Fruit fly (Drosophila melanogaster) whole organism, embryonic: ENCODE results near the gene HP1c.

Experiments
- ATbp ChIP-seq: fragments of 200-800 bp; sonication (Bioruptor generic); optimal IDR thresholded peaks from 2 replicates; lab custom pipeline; 2017; ENCODE audit warnings: missing biosample characterization, mild to moderate bottlenecking, missing genetic modification characterization, missing genetic modification reagents
- Aef1 ChIP-seq: fragments of 200-800 bp; sonication (Bioruptor generic); IDR thresholded peaks from 3 replicates; pipeline ENCODE4 v1.3.6; 2022; ENCODE audit warnings: missing biosample characterization, missing genetic modification characterization
- Antp ChIP-seq: fragments of 200-800 bp; sonication (Bioruptor generic); optimal IDR thresholded peaks from 3 replicates; lab custom pipeline; 2016; ENCODE audit warnings: missing biosample characterization, missing genetic modification characterization
- CG1024 ChIP-seq: fragments of 200-800 bp; sonication (Bioruptor generic); IDR thresholded peaks from 2 replicates; pipeline ENCODE4 v1.3.6; 2022; ENCODE audit warnings: missing biosample characterization, missing genetic modification characterization
- CG10267 ChIP-seq: fragments of 200-800 bp; sonication (Bioruptor generic); optimal IDR thresholded peaks from 2 replicates; lab custom pipeline; 2018; ENCODE audit warnings: missing biosample characterization, mild to moderate bottlenecking, missing genetic modification characterization, moderate library complexity
- CG10366 ChIP-seq: fragments of 200-800 bp; sonication (Bioruptor generic); IDR thresholded peaks from 2 replicates; pipeline ENCODE4 v1.3.6; 2022; ENCODE audit warnings: missing biosample characterization, missing genetic modification characterization
- CG10431 ChIP-seq: fragments of 200-800 bp; sonication (Bioruptor generic); optimal IDR thresholded peaks from 3 replicates; lab custom pipeline; 2018; ENCODE audit warnings: missing biosample characterization, mild to moderate bottlenecking, missing genetic modification characterization
- CG14860 ChIP-seq: fragments of 200-800 bp; sonication (Bioruptor generic); IDR thresholded peaks from 3 replicates; pipeline ENCODE4 v1.3.6; 2022; ENCODE audit warnings: missing biosample characterization, missing genetic modification characterization; ENCODE audit not compliant: partially characterized antibody
- CG15269 ChIP-seq: fragments of 200-800 bp; sonication (Bioruptor generic); optimal IDR thresholded peaks from 2 replicates; lab custom pipeline; 2018; ENCODE audit warnings: missing biosample characterization, mild to moderate bottlenecking, missing genetic modification characterization, moderate library complexity
- CG15601 ChIP-seq: fragments of 200-800 bp; sonication (Bioruptor generic); optimal IDR thresholded peaks from 3 replicates; lab custom pipeline; 2019; ENCODE audit warnings: missing biosample characterization, mild to moderate bottlenecking, missing genetic modification characterization, moderate library complexity
- CG1792 ChIP-seq: fragments of 200-800 bp; sonication (Bioruptor generic); optimal IDR thresholded peaks from 2 replicates; lab custom pipeline; 2016; ENCODE audit warnings: missing biosample characterization, missing genetic modification characterization
- CG31365 ChIP-seq: fragments of 200-800 bp; sonication (Bioruptor generic); optimal IDR thresholded peaks from 2 replicates; lab custom pipeline; 2018; ENCODE audit warnings: missing biosample characterization, mild to moderate bottlenecking, missing genetic modification characterization
- CG32532 ChIP-seq: fragments of 200-800 bp; sonication (Bioruptor generic); IDR thresholded peaks from 2 replicates; pipeline ENCODE4 v1.3.6; 2022; ENCODE audit warnings: missing biosample characterization, missing genetic modification characterization
- CG42726 ChIP-seq: fragments of 200-800 bp; sonication (Bioruptor generic); IDR thresholded peaks from 2 replicates; pipeline ENCODE4 v1.3.6; 2022; ENCODE audit warnings: missing biosample characterization, missing genetic modification characterization; ENCODE audit not compliant: partially characterized antibody
- CG4282 ChIP-seq: fragments of 200-800 bp; sonication (Bioruptor generic); optimal IDR thresholded peaks from 2 replicates; lab custom pipeline; 2016; ENCODE audit warnings: missing biosample characterization, missing genetic modification characterization
- CG4360 ChIP-seq: fragments of 200-800 bp; sonication (Bioruptor generic); IDR thresholded peaks from 2 replicates; pipeline ENCODE4 v1.3.6; 2022; ENCODE audit warnings: missing biosample characterization, missing genetic modification characterization
- CG5245 ChIP-seq: fragments of 200-800 bp; sonication (Bioruptor generic); optimal IDR thresholded peaks from 3 replicates; lab custom pipeline; 2016; ENCODE audit warnings: missing biosample characterization, missing genetic modification characterization
- CG6765 ChIP-seq: fragments of 200-800 bp; sonication (Bioruptor generic); optimal IDR thresholded peaks from 3 replicates; lab custom pipeline; 2017; ENCODE audit warnings: missing biosample characterization, mild to moderate bottlenecking, missing genetic modification characterization
- CG7987 ChIP-seq: fragments of 200-800 bp; sonication (Bioruptor generic); optimal IDR thresholded peaks from 2 replicates; lab custom pipeline; 2018; ENCODE audit warnings: missing biosample characterization, mild to moderate bottlenecking, missing genetic modification characterization, moderate library complexity
- CoRest ChIP-seq: fragments of 200-800 bp; sonication (Bioruptor generic); optimal IDR thresholded peaks from 3 replicates; lab custom pipeline; 2018; ENCODE audit warnings: missing biosample characterization, mild to moderate bottlenecking, missing genetic modification characterization, moderate library complexity
- Dref ChIP-seq: fragments of 200-800 bp; sonication (Bioruptor generic); IDR thresholded peaks from 2 replicates; pipeline ENCODE4 v1.3.6; 2022; ENCODE audit warnings: missing biosample characterization, missing genetic modification characterization
- Fer2 ChIP-seq: fragments of 200-800 bp; sonication (Bioruptor generic); optimal IDR thresholded peaks from 2 replicates; lab custom pipeline; 2018; ENCODE audit warnings: missing biosample characterization, mild to moderate bottlenecking, missing genetic modification characterization, moderate library complexity
- Fer3 ChIP-seq: fragments of 200-800 bp; sonication (Bioruptor generic); optimal IDR thresholded peaks from 2 replicates; lab custom pipeline; 2018; ENCODE audit warnings: missing biosample characterization, mild to moderate bottlenecking, missing genetic modification characterization, moderate library complexity
- GATAe ChIP-seq: fragments of 200-800 bp; sonication (Bioruptor generic); conservative IDR thresholded peaks from 2 replicates; pipeline ENCODE4 v1.3.6; 2022; ENCODE audit warnings: missing biosample characterization, missing genetic modification characterization
- Hr51 ChIP-seq, 2 experiments: fragments of 200-800 bp; sonication (Bioruptor generic); optimal IDR thresholded peaks; 2 replicates in 1 of 2; 3 replicates in 1 of 2; lab custom pipeline; 2016 to 2018; ENCODE audit warnings: missing biosample characterization in 2 of 2, missing genetic modification characterization in 2 of 2, mild to moderate bottlenecking in 1 of 2, moderate library complexity in 1 of 2
- Max ChIP-seq: fragments of 200-800 bp; sonication (Bioruptor generic); optimal IDR thresholded peaks from 2 replicates; lab custom pipeline; 2016; ENCODE audit warnings: missing biosample characterization, mild to moderate bottlenecking, missing genetic modification characterization
- NK7.1 ChIP-seq: fragments of 200-800 bp; sonication (Bioruptor generic); optimal IDR thresholded peaks from 3 replicates; lab custom pipeline; 2016; ENCODE audit warnings: missing biosample characterization, missing genetic modification characterization
- Ssrp ChIP-seq: fragments of 200-800 bp; sonication (Bioruptor generic); optimal IDR thresholded peaks from 2 replicates; lab custom pipeline; 2018; ENCODE audit warnings: missing biosample characterization, mild to moderate bottlenecking, missing genetic modification characterization, moderate library complexity
- ac ChIP-seq: fragments of 200-800 bp; sonication (Bioruptor generic); optimal IDR thresholded peaks from 3 replicates; lab custom pipeline; 2017; ENCODE audit warnings: missing biosample characterization, mild to moderate bottlenecking, missing genetic modification characterization
- btn ChIP-seq: fragments of 200-800 bp; sonication (Bioruptor generic); optimal IDR thresholded peaks from 2 replicates; lab custom pipeline; 2016; ENCODE audit warnings: missing biosample characterization, missing genetic modification characterization
- caup ChIP-seq: fragments of 200-800 bp; sonication (Bioruptor generic); optimal IDR thresholded peaks from 3 replicates; lab custom pipeline; 2017; ENCODE audit warnings: missing biosample characterization, mild to moderate bottlenecking, missing genetic modification characterization, moderate library complexity; ENCODE audit not compliant: severe bottlenecking
- chn ChIP-seq: fragments of 200-800 bp; sonication (Bioruptor generic); optimal IDR thresholded peaks from 2 replicates; lab custom pipeline; 2016; ENCODE audit warnings: missing biosample characterization, missing genetic modification characterization
- dysf ChIP-seq: fragments of 200-800 bp; sonication (Bioruptor generic); IDR thresholded peaks from 3 replicates; pipeline ENCODE4 v1.3.6; 2022; ENCODE audit warnings: missing biosample characterization, missing genetic modification characterization
- emc ChIP-seq: fragments of 200-800 bp; sonication (Bioruptor generic); optimal IDR thresholded peaks from 2 replicates; lab custom pipeline; 2016; ENCODE audit warnings: missing biosample characterization, missing genetic modification characterization
- fd96Cb ChIP-seq: fragments of 200-800 bp; sonication (Bioruptor generic); optimal IDR thresholded peaks from 2 replicates; lab custom pipeline; 2018; ENCODE audit warnings: missing biosample characterization, mild to moderate bottlenecking, missing genetic modification characterization, moderate library complexity
- gcm2 ChIP-seq: fragments of 200-800 bp; sonication (Bioruptor generic); optimal IDR thresholded peaks from 2 replicates; lab custom pipeline; 2016; ENCODE audit warnings: missing biosample characterization, missing genetic modification characterization
- maf-S ChIP-seq: fragments of 200-800 bp; sonication (Bioruptor generic); optimal IDR thresholded peaks from 2 replicates; lab custom pipeline; 2016; ENCODE audit warnings: missing biosample characterization, missing genetic modification characterization
- nerfin-2 ChIP-seq: fragments of 200-800 bp; sonication (Bioruptor generic); IDR thresholded peaks from 2 replicates; pipeline ENCODE4 v1.3.6; 2022; ENCODE audit warnings: missing biosample characterization, missing genetic modification characterization; ENCODE audit not compliant: partially characterized antibody
- pan ChIP-seq, 4 experiments: fragments of >200 bp in 3 of 4; fragments of 200-800 bp in 1 of 4; sonication (Bioruptor generic) in 1 of 4; optimal IDR thresholded peaks in 3 of 4; IDR thresholded peaks in 1 of 4; 2 replicates each; pipeline versions ENCODE4 v1.3.6 to Lab custom; 2017 to 2022; ENCODE audit warnings: missing biosample characterization in 2 of 4, missing genetic modification characterization in 2 of 4, mixed read lengths in 1 of 4
- pfk ChIP-seq: fragments of 200-800 bp; sonication (Bioruptor generic); optimal IDR thresholded peaks from 2 replicates; lab custom pipeline; 2018; ENCODE audit warnings: missing biosample characterization, mild to moderate bottlenecking, missing genetic modification characterization, moderate library complexity
- salm ChIP-seq: fragments of 200-800 bp; sonication (Bioruptor generic); optimal IDR thresholded peaks from 2 replicates; lab custom pipeline; 2018; ENCODE audit warnings: missing biosample characterization, mild to moderate bottlenecking, missing genetic modification characterization
- so ChIP-seq: fragments of 200-800 bp; sonication (Bioruptor generic); IDR thresholded peaks from 3 replicates; pipeline ENCODE4 v1.3.6; 2022; ENCODE audit warnings: missing biosample characterization, missing genetic modification characterization
- sob ChIP-seq: fragments of 200-800 bp; sonication (Bioruptor generic); IDR thresholded peaks from 2 replicates; pipeline ENCODE4 v1.3.6; 2022; ENCODE audit warnings: missing biosample characterization, missing genetic modification characterization
- sqz ChIP-seq: fragments of 200-800 bp; sonication (Bioruptor generic); optimal IDR thresholded peaks from 3 replicates; lab custom pipeline; 2018; ENCODE audit warnings: missing biosample characterization, mild to moderate bottlenecking, missing genetic modification characterization
- trem ChIP-seq: fragments of 200-800 bp; optimal IDR thresholded peaks from 3 replicates; lab custom pipeline; 2019; ENCODE audit warnings: missing biosample characterization, mild to moderate bottlenecking, missing genetic modification characterization, moderate library complexity
- usp ChIP-seq: fragments of >200 bp; optimal IDR thresholded peaks from 2 replicates; lab custom pipeline; 2017; ENCODE audit warnings: missing biosample characterization, missing genetic modification characterization
- wek ChIP-seq: fragments of 200-800 bp; sonication (Bioruptor generic); optimal IDR thresholded peaks from 3 replicates; lab custom pipeline; 2018; ENCODE audit warnings: missing biosample characterization, mild to moderate bottlenecking, missing genetic modification characterization, moderate library complexity
- zen2 ChIP-seq: fragments of 200-800 bp; sonication (Bioruptor generic); IDR thresholded peaks from 3 replicates; pipeline ENCODE4 v1.3.6; 2022; ENCODE audit warnings: missing biosample characterization, missing genetic modification characterization; ENCODE audit not compliant: partially characterized antibody
- zf30C ChIP-seq: fragments of 200-800 bp; sonication (Bioruptor generic); optimal IDR thresholded peaks from 3 replicates; lab custom pipeline; 2018; ENCODE audit warnings: missing biosample characterization, mild to moderate bottlenecking, missing genetic modification characterization

Gene HP1c

dm6 chr3R:22750534-22750947, 5.1 kb downstream of the HP1c start, which contains the start of the genes rumi, CG7029 and Usp12-46 (continued):
- peak; percentile 38 for TF ChIP-seq pfk (GFP tag; lab: Kevin White, UChicago)
- TF ChIP-seq CG1792 (GFP tag; lab: Kevin White, UChicago): peak; percentile 57
- TF ChIP-seq maf-S: peak; percentile 90
- peak; percentile 67 for TF ChIP-seq gcm2 (GFP tag; lab: Kevin White, UChicago)
- peak; percentile 58 for TF ChIP-seq CG14860 (GFP tag; lab: Robert Waterston, UW)
- TF ChIP-seq zf30C (GFP tag; lab: Kevin White, UChicago): no peak
- TF ChIP-seq CG32532 (GFP tag; lab: Robert Waterston, UW): peak; percentile 89
- TF ChIP-seq wek (GFP tag; lab: Kevin White, UChicago): peak; percentile 23
- TF ChIP-seq so (GFP tag; lab: Robert Waterston, UW): peak; percentile 77; the same call in 1 of the 3 replicates
- TF ChIP-seq sob (GFP tag; lab: Robert Waterston, UW): peak; percentile 89
- TF ChIP-seq CG31365: peak; percentile 2
- peak; percentile 66 for TF ChIP-seq Fer2
- peak; percentile 80 for TF ChIP-seq Max (GFP tag; lab: Kevin White, UChicago)
- TF ChIP-seq CG10267 (tag; lab: Kevin White, UChicago): peak; percentile 80
- peak; percentile 53; the same call in 1 of the 2 replicates for TF ChIP-seq nerfin-2
- TF ChIP-seq salm (tag; lab: Kevin White, UChicago): peak; percentile 69
- peak; percentile 75 for TF ChIP-seq CG4282
- TF ChIP-seq chn (GFP tag; lab: Kevin White, UChicago): peak; percentile 90
- TF ChIP-seq Hr51 (GFP tag; optimal IDR thresholded peaks at IDR 0.05; lab: Kevin White, UChicago): peak; percentile 86 to 90
- peak; percentile 90 for TF ChIP-seq CG10366 (GFP tag; lab: Robert Waterston, UW)
- peak; percentile 52; the same call in 1 of the 2 replicates for TF ChIP-seq Dref
- peak; percentile 57 for TF ChIP-seq sqz (GFP tag; lab: Kevin White, UChicago)
- TF ChIP-seq GATAe (GFP tag; lab: Robert Waterston, UW): peak; percentile 28; the same call in 1 of the 2 replicates
- peak; percentile 82 for TF ChIP-seq fd96Cb (tag; lab: Kevin White, UChicago)
- peak; percentile 81 for TF ChIP-seq NK7.1 (GFP tag; lab: Kevin White, UChicago)
- peak; percentile 57 for TF ChIP-seq CG7987 (GFP tag; lab: Kevin White, UChicago)
- peak; percentile 49; the same call in 1 of the 3 replicates for TF ChIP-seq zen2 (GFP tag; lab: Robert Waterston, UW)
- TF ChIP-seq btn: peak; percentile 72
- TF ChIP-seq Aef1: peak; percentile 84
- peak; percentile 76 for TF ChIP-seq emc (GFP tag; lab: Kevin White, UChicago)
- peak; percentile 23 for TF ChIP-seq ac (GFP tag; lab: Kevin White, UChicago)
- TF ChIP-seq caup (GFP tag; lab: Kevin White, UChicago): peak; percentile 73
- peak; percentile 71 for TF ChIP-seq CG5245
- TF ChIP-seq Fer3 (tag; lab: Kevin White, UChicago): peak; percentile 84
- peak; percentile 63 for TF ChIP-seq CG6765
- peak; percentile 42; the same call in 1 of the 2 replicates for TF ChIP-seq CG4360 (GFP tag; lab: Robert Waterston, UW)
- peak; percentile 84 for TF ChIP-seq dysf (GFP tag; lab: Robert Waterston, UW)
- TF ChIP-seq ATbp (GFP tag; lab: Kevin White, UChicago): peak; percentile 64
- peak; percentile 73 for TF ChIP-seq CG1024 (GFP tag; lab: Robert Waterston, UW)
- peak; percentile 86 for TF ChIP-seq Ssrp (tag; lab: Kevin White, UChicago)
- peak; percentile 93 for TF ChIP-seq Antp
- TF ChIP-seq usp (GFP tag; lab: Kevin White, UChicago): no peak
- peak; percentile 44; the same call in 1 of the 2 replicates for TF ChIP-seq CG42726 (GFP tag; lab: Robert Waterston, UW)
- peak; percentile 83 for TF ChIP-seq trem
- no peak for TF ChIP-seq pan (optimal IDR thresholded peaks at IDR 0.05; lab: Kevin White, UChicago)
- peak in 1 of 2 experiments; percentile 88 for TF ChIP-seq pan (GFP tag; optimal IDR thresholded peaks at IDR 0.05 in 1 of 2, IDR thresholded peaks at IDR 0.05 in 1 of 2)
- peak; percentile 85 for TF ChIP-seq CG15601 (tag; lab: Kevin White, UChicago)
- peak; percentile 86 for TF ChIP-seq CG15269 (tag; lab: Kevin White, UChicago)
- peak; percentile 64 for TF ChIP-seq CG10431 (GFP tag; lab: Kevin White, UChicago)
- TF ChIP-seq CoRest (tag; lab: Kevin White, UChicago): peak; percentile 87
